Worm (Caenorhabditis elegans) whole organism, L2 larva: ENCODE data around the gene oac-23.

Experiments
- blmp-1 ChIP-seq: sonication (generic microtip); optimal IDR thresholded peaks from 2 replicates; lab custom pipeline; 2017; ENCODE audit warnings: missing genetic modification characterization, mild to moderate bottlenecking, missing compliant biosample characterization, antibody characterized with exemption, moderate library complexity; ENCODE audit not compliant: insufficient read depth
- nhr-77 ChIP-seq: fragments of 150-350 bp; optimal IDR thresholded peaks from 2 replicates; lab custom pipeline; 2014; ENCODE audit warnings: missing biosample characterization, missing genetic modification characterization
- skn-1 ChIP-seq: sonication (generic microtip); optimal IDR thresholded peaks from 2 replicates; lab custom pipeline; 2017; ENCODE audit warnings: missing biosample characterization, missing genetic modification characterization
- unc-55 ChIP-seq: fragments of 150-350 bp; sonication (generic microtip); optimal IDR thresholded peaks from 3 replicates; lab custom pipeline; 2014; ENCODE audit warnings: missing biosample characterization, missing genetic modification reagents, missing genetic modification characterization

DNA sequence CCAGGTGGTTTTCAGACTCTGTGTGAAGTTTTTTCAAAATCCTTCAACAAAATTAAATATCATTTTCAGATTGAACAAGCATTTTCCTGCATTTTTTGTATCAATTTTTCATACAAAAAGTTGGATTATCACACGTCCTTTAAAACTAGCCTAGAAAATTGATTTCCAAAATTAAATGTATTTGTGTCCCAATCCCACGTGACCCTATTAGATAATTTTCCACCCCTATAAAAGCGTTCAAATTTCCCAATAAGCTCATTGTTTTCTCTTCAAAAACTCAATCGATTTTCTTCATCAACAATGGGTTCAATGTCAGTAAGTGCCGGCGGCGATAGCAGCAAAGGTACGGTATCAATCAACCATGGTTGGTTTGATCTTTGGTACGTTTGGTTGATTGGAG, 33.2 kb downstream of the oac-23 start, which contains the start of gene F56D6.19:
- TF ChIP-seq nhr-77 (no peak), blmp-1 (tag; lab: Kevin White, UChicago) (no peak), skn-1 (tag; lab: Kevin White, UChicago) (no peak), unc-55 (no peak)
